Fruit fly (Drosophila melanogaster) whole organism, wandering third instar larva: Measurements from ENCODE around the gene CG12438.

Source experiments
- Abd-B ChIP-seq: fragments of >200 bp; optimal IDR thresholded peaks from 2 replicates; lab custom pipeline; 2017; ENCODE audit warnings: missing biosample characterization, missing genetic modification characterization
- CG32264 ChIP-seq: fragments of 200-800 bp; sonication (Bioruptor generic); optimal IDR thresholded peaks from 2 replicates; lab custom pipeline; 2016; ENCODE audit warnings: missing biosample characterization, missing genetic modification characterization
- CG9705 ChIP-seq: fragments of 200-800 bp; sonication (Bioruptor generic); optimal IDR thresholded peaks from 2 replicates; lab custom pipeline; 2018; ENCODE audit warnings: missing biosample characterization, mild to moderate bottlenecking, missing genetic modification characterization
- CrebA ChIP-seq: fragments of 200-800 bp; sonication (Bioruptor generic); optimal IDR thresholded peaks from 2 replicates; lab custom pipeline; 2016; ENCODE audit warnings: missing biosample characterization, mild to moderate bottlenecking, missing genetic modification characterization, borderline replicate concordance
- Dfd ChIP-seq: fragments of >200 bp; optimal IDR thresholded peaks from 2 replicates; lab custom pipeline; 2017; ENCODE audit warnings: missing biosample characterization, missing genetic modification characterization
- Dif ChIP-seq: fragments of 200-275, 200-300 bp; sonication (Bioruptor generic); optimal IDR thresholded peaks from 2 replicates; lab custom pipeline; 2018; ENCODE audit warnings: missing biosample characterization, missing genetic modification characterization; ENCODE audit not compliant: partially characterized antibody
- GATAd ChIP-seq: sonication (Bioruptor generic); optimal IDR thresholded peaks from 2 replicates; lab custom pipeline; 2016; ENCODE audit warnings: missing biosample characterization, missing genetic modification characterization
- HLH106 ChIP-seq: fragments of 200-800 bp; optimal IDR thresholded peaks from 3 replicates; lab custom pipeline; 2019; ENCODE audit warnings: missing biosample characterization, mild to moderate bottlenecking, missing genetic modification characterization, moderate library complexity
- Hnf4 ChIP-seq: fragments of 200-800 bp; sonication (Bioruptor generic); optimal IDR thresholded peaks from 2 replicates; lab custom pipeline; 2016; ENCODE audit warnings: missing biosample characterization, mild to moderate bottlenecking, missing genetic modification characterization
- Hr78 ChIP-seq: fragments of >200 bp; optimal IDR thresholded peaks from 2 replicates; lab custom pipeline; 2017; ENCODE audit warnings: missing biosample characterization, missing genetic modification characterization
- Hr83 ChIP-seq: fragments of 200-300 bp; sonication (Bioruptor generic); optimal IDR thresholded peaks from 2 replicates; lab custom pipeline; 2016; ENCODE audit warnings: missing biosample characterization, mild to moderate bottlenecking, missing genetic modification characterization, moderate library complexity; ENCODE audit not compliant: poor library complexity, severe bottlenecking
- Jra ChIP-seq: sonication (Bioruptor generic); optimal IDR thresholded peaks from 2 replicates; lab custom pipeline; 2016; ENCODE audit warnings: missing biosample characterization, missing genetic modification characterization
- Mio ChIP-seq: sonication (Bioruptor generic); optimal IDR thresholded peaks from 2 replicates; lab custom pipeline; 2016; ENCODE audit warnings: missing biosample characterization, missing genetic modification characterization
- Myc ChIP-seq: fragments of >200 bp; optimal IDR thresholded peaks from 2 replicates; lab custom pipeline; 2017
- N ChIP-seq: fragments of >200 bp; optimal IDR thresholded peaks from 2 replicates; lab custom pipeline; 2018; ENCODE audit warnings: missing biosample characterization, missing external identifiers, missing genetic modification characterization
- OdsH ChIP-seq: fragments of 200-800 bp; sonication (Bioruptor generic); optimal IDR thresholded peaks from 2 replicates; lab custom pipeline; 2016; ENCODE audit warnings: missing biosample characterization, mild to moderate bottlenecking, missing genetic modification characterization
- Rel ChIP-seq, 2 experiments: fragments of 200-800 bp; sonication (Bioruptor generic) in 1 of 2; optimal IDR thresholded peaks; 2 replicates in 1 of 2; 3 replicates in 1 of 2; lab custom pipeline; 2016 to 2019; ENCODE audit warnings: mild to moderate bottlenecking in 2 of 2, missing biosample characterization in 2 of 2, missing genetic modification characterization in 2 of 2, moderate library complexity in 1 of 2
- Sp1 ChIP-seq: fragments of 200-800 bp; sonication (Bioruptor generic); optimal IDR thresholded peaks from 3 replicates; lab custom pipeline; 2019; ENCODE audit warnings: missing biosample characterization, mild to moderate bottlenecking, missing genetic modification characterization, moderate library complexity
- Vsx2 ChIP-seq: fragments of 200-300, 225-300 bp; sonication (Bioruptor generic); optimal IDR thresholded peaks from 2 replicates; lab custom pipeline; 2018; ENCODE audit warnings: missing biosample characterization, missing genetic modification characterization; ENCODE audit not compliant: partially characterized antibody
- br ChIP-seq: fragments of 200-800 bp; sonication (Bioruptor generic); optimal IDR thresholded peaks from 2 replicates; lab custom pipeline; 2016; ENCODE audit warnings: missing biosample characterization, missing genetic modification characterization
- brk ChIP-seq: fragments of 200-800 bp; sonication (Bioruptor generic); optimal IDR thresholded peaks from 2 replicates; lab custom pipeline; 2016; ENCODE audit warnings: missing biosample characterization, mild to moderate bottlenecking, missing genetic modification characterization
- dl ChIP-seq, 2 experiments: fragments of 175-275, 200-275 bp in 1 of 2; fragments of 200-275 bp in 1 of 2; sonication (Bioruptor generic); optimal IDR thresholded peaks; lab custom pipeline; 2018; ENCODE audit warnings: mild to moderate bottlenecking in 2 of 2, missing biosample characterization in 2 of 2, missing genetic modification characterization in 2 of 2, moderate library complexity in 2 of 2; ENCODE audit not compliant: partially characterized antibody in 2 of 2, insufficient read depth in 1 of 2
- dmrt93B ChIP-seq: fragments of 200-800 bp; sonication (Bioruptor generic); optimal IDR thresholded peaks from 2 replicates; lab custom pipeline; 2018; ENCODE audit warnings: missing biosample characterization, mild to moderate bottlenecking, missing genetic modification characterization
- dsf ChIP-seq: sonication (Bioruptor generic); optimal IDR thresholded peaks from 2 replicates; lab custom pipeline; 2016; ENCODE audit warnings: missing biosample characterization, missing genetic modification characterization, borderline replicate concordance
- ey ChIP-seq: fragments of 200-800 bp; sonication (Bioruptor generic); optimal IDR thresholded peaks from 2 replicates; lab custom pipeline; 2016; ENCODE audit warnings: missing biosample characterization, missing genetic modification characterization
- foxo ChIP-seq, 2 experiments: fragments of 200-800 bp; sonication (Bioruptor generic); optimal IDR thresholded peaks; 2 replicates in 1 of 2; 3 replicates in 1 of 2; lab custom pipeline; 2016 to 2017; ENCODE audit warnings: missing biosample characterization in 2 of 2, missing genetic modification characterization in 2 of 2
- fru ChIP-seq: fragments of 200-800 bp; sonication (Bioruptor generic); optimal IDR thresholded peaks from 3 replicates; lab custom pipeline; 2016; ENCODE audit warnings: missing biosample characterization, mild to moderate bottlenecking, missing genetic modification characterization
- h ChIP-seq: fragments of 200-800 bp; sonication (Bioruptor generic); optimal IDR thresholded peaks from 3 replicates; lab custom pipeline; 2016; ENCODE audit warnings: missing biosample characterization, mild to moderate bottlenecking, missing genetic modification characterization
- jim ChIP-seq: fragments of 175-275, 200-325 bp; sonication (Bioruptor generic); optimal IDR thresholded peaks from 2 replicates; lab custom pipeline; 2016; ENCODE audit warnings: missing biosample characterization, mild to moderate bottlenecking, missing genetic modification characterization
- lola ChIP-seq: fragments of >200 bp; optimal IDR thresholded peaks from 2 replicates; lab custom pipeline; 2017; ENCODE audit warnings: missing biosample characterization, missing genetic modification characterization
- pan ChIP-seq: fragments of >200 bp; optimal IDR thresholded peaks from 2 replicates; lab custom pipeline; 2017
- psq ChIP-seq: fragments of 200-800 bp; sonication (Bioruptor generic); optimal IDR thresholded peaks from 3 replicates; lab custom pipeline; 2017; ENCODE audit warnings: missing biosample characterization, mild to moderate bottlenecking, missing genetic modification characterization, moderate library complexity
- rgr ChIP-seq: fragments of 200-800 bp; sonication (Bioruptor generic); optimal IDR thresholded peaks from 3 replicates; lab custom pipeline; 2016; ENCODE audit warnings: missing biosample characterization, mild to moderate bottlenecking, missing genetic modification characterization
- sage ChIP-seq: fragments of 200-800 bp; sonication (Bioruptor generic); optimal IDR thresholded peaks from 2 replicates; lab custom pipeline; 2016; ENCODE audit warnings: missing biosample characterization, mild to moderate bottlenecking, missing genetic modification characterization
- sv ChIP-seq: fragments of 200-800 bp; sonication (Bioruptor generic); optimal IDR thresholded peaks from 3 replicates; lab custom pipeline; 2016; ENCODE audit warnings: missing biosample characterization, missing genetic modification characterization
- tai ChIP-seq: sonication (Bioruptor generic); optimal IDR thresholded peaks from 2 replicates; lab custom pipeline; 2016; ENCODE audit warnings: missing biosample characterization, missing genetic modification characterization
- usp ChIP-seq: fragments of >200 bp; optimal IDR thresholded peaks from 2 replicates; lab custom pipeline; 2017; ENCODE audit warnings: missing biosample characterization, missing genetic modification characterization
- woc ChIP-seq: sonication (Bioruptor generic); optimal IDR thresholded peaks from 2 replicates; lab custom pipeline; 2016; ENCODE audit warnings: missing biosample characterization, mild to moderate bottlenecking, missing genetic modification characterization

The CG12438 gene

DNA sequence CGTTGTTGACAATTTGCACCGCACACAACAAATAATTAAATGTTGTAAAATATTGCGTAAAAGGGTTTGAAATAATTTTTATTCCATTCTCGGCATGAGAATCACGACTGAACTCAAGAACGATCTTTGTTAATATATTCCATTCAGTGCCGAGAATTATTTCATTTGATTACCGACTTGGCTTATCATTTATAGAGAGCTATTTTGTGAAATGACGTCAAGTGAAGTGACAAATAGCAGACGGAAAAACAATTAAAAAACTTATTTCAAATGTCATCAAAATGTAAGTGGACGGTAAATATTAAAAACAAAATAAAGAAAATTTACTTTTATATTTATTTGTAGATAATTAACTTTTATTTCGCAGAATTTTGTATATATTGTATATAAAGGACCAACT, 37.6 kb upstream of the CG12438 start:
- TF ChIP-seq Sp1 (GFP tag; lab: Kevin White, UChicago) (no peak), dmrt93B (no peak), psq (GFP tag; lab: Kevin White, UChicago) (no peak), Mio (GFP tag; lab: Kevin White, UChicago) (no peak), CG32264 (no peak), N (GFP tag; lab: Kevin White, UChicago) (no peak), CG9705 (GFP tag; lab: Kevin White, UChicago) (no peak), usp (GFP tag; lab: Kevin White, UChicago) (no peak), HLH106 (tag; lab: Kevin White, UChicago) (no peak), sage (GFP tag; lab: Kevin White, UChicago) (no peak), Dfd (GFP tag; lab: Kevin White, UChicago) (no peak), Vsx2 (GFP tag; lab: Kevin White, UChicago) (no peak), Hnf4 (GFP tag; lab: Kevin White, UChicago) (no peak), pan (lab: Kevin White, UChicago) (no peak)

DNA sequence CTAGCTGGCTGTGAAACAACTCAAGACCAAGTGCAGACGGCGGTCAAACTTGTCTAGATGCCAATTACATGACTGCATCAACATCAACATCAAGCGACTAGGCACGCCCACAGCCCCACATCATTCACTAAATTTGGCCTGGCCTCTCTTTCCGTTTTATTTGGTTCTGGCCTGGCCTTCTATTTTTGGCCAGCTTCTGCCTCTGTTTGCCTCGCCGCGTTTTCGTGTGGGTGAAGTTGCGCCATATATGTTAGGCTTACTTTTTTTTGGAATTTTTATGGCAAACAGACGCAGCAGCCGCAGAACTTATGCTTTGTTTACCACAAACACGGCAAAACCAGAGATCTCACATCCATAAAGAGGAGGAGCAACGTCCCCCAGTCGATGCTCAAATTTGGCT, 36.6 kb upstream of the CG12438 start:
- TF ChIP-seq Vsx2 (GFP tag; lab: Kevin White, UChicago): no peak
- no peak for TF ChIP-seq GATAd (GFP tag; lab: Kevin White, UChicago)
- TF ChIP-seq psq (GFP tag; lab: Kevin White, UChicago): no peak
- TF ChIP-seq h (GFP tag; lab: Kevin White, UChicago): no peak
- no peak for TF ChIP-seq foxo (GFP tag; optimal IDR thresholded peaks at IDR 0.05; lab: Kevin White, UChicago)
- no peak for TF ChIP-seq HLH106 (tag; lab: Kevin White, UChicago)
- TF ChIP-seq dmrt93B: no peak
- no peak for TF ChIP-seq jim (GFP tag; lab: Kevin White, UChicago)
- no peak for TF ChIP-seq ey
- TF ChIP-seq Hr83: no peak

dm6 chr2L:8716383-8716782, 35.7 kb upstream of the CG12438 start:
- TF ChIP-seq sage (GFP tag; lab: Kevin White, UChicago): no peak

dm6 chr2L:8717618-8718336, 34.3 kb upstream of the CG12438 start:
- TF ChIP-seq OdsH (GFP tag; lab: Kevin White, UChicago) (peak; percentile 92), dmrt93B (peak; percentile 79), usp (GFP tag; lab: Kevin White, UChicago) (no peak), Abd-B (GFP tag; lab: Kevin White, UChicago) (no peak), br (peak; percentile 79), dl (GFP tag; optimal IDR thresholded peaks at IDR 0.05; lab: Kevin White, UChicago; ENCODE audit: insufficient read depth in 1 of 2, partially characterized antibody in 2 of 2) (peak; percentile 74 to 93), Mio (GFP tag; lab: Kevin White, UChicago) (no peak), CG32264 (no peak), sage (GFP tag; lab: Kevin White, UChicago) (peak; percentile 71), foxo (GFP tag; optimal IDR thresholded peaks at IDR 0.05; lab: Kevin White, UChicago) (peak in 1 of 2 experiments; percentile 92), Rel (GFP tag; optimal IDR thresholded peaks at IDR 0.05; lab: Kevin White, UChicago) (no peak), Rel (tag; optimal IDR thresholded peaks at IDR 0.05; lab: Kevin White, UChicago) (peak; percentile 35), lola (no peak), Hr83 (peak; percentile 95), HLH106 (tag; lab: Kevin White, UChicago) (peak; percentile 90), GATAd (GFP tag; lab: Kevin White, UChicago) (no peak), psq (GFP tag; lab: Kevin White, UChicago) (peak; percentile 88), Myc (no peak), N (GFP tag; lab: Kevin White, UChicago) (no peak), Dif (GFP tag; lab: Kevin White, UChicago) (peak; percentile 97), Hr78 (GFP tag; lab: Kevin White, UChicago) (no peak), Sp1 (GFP tag; lab: Kevin White, UChicago) (peak; percentile 93), CrebA (peak; percentile 61), Dfd (GFP tag; lab: Kevin White, UChicago) (no peak), jim (GFP tag; lab: Kevin White, UChicago) (no peak), rgr (GFP tag; lab: Kevin White, UChicago) (peak; percentile 90), ey (peak; percentile 79), CG9705 (GFP tag; lab: Kevin White, UChicago) (peak; percentile 59), sv (peak; percentile 86), dsf (GFP tag; lab: Kevin White, UChicago) (peak; percentile 17), brk (GFP tag; lab: Kevin White, UChicago) (peak; percentile 68), fru (GFP tag; lab: Kevin White, UChicago) (peak; percentile 88), pan (lab: Kevin White, UChicago) (no peak), woc (GFP tag; lab: Kevin White, UChicago) (peak; percentile 40), h (GFP tag; lab: Kevin White, UChicago) (peak; percentile 88), Vsx2 (GFP tag; lab: Kevin White, UChicago) (peak; percentile 78), Jra (GFP tag; lab: Kevin White, UChicago) (peak; percentile 95), Hnf4 (GFP tag; lab: Kevin White, UChicago) (peak; percentile 81), tai (GFP tag; lab: Kevin White, UChicago) (peak; percentile 0)
